Worm (Caenorhabditis elegans) whole organism, L1 larva: ENCODE results near the gene Y110A2AL.4.
"Not testable (repeated sequence)": the region's sequence is repeated elsewhere in the genome, so short reads cannot be mapped to it uniquely, and the experiment has no call there.

Source experiments
- C34B4.2 ChIP-seq: sonication (generic microtip); optimal IDR thresholded peaks from 2 replicates; lab custom pipeline; 2017; ENCODE audit warnings: mild to moderate bottlenecking, missing genetic modification characterization, missing compliant biosample characterization
- F16B12.6 ChIP-seq: fragments of 150-350 bp; optimal IDR thresholded peaks from 2 replicates; lab custom pipeline; 2014; ENCODE audit warnings: missing biosample characterization, missing genetic modification characterization
- aha-1 ChIP-seq: fragments of 150-350 bp; optimal IDR thresholded peaks from 2 replicates; lab custom pipeline; 2014; ENCODE audit warnings: missing biosample characterization, missing genetic modification characterization
- alr-1 ChIP-seq: fragments of 200-800 bp; sonication (Bioruptor generic); optimal IDR thresholded peaks from 2 replicates; lab custom pipeline; 2018; ENCODE audit warnings: borderline replicate concordance, mild to moderate bottlenecking, missing genetic modification characterization, missing compliant biosample characterization
- ama-1 ChIP-seq: fragments of 150-350 bp; optimal IDR thresholded peaks from 2 replicates; lab custom pipeline; 2014
- blmp-1 ChIP-seq: fragments of 150-350 bp; optimal IDR thresholded peaks from 2 replicates; lab custom pipeline; 2014; ENCODE audit warnings: missing biosample characterization, missing genetic modification characterization
- ceh-63 ChIP-seq: fragments of 200-800 bp; sonication (Bioruptor generic); optimal IDR thresholded peaks from 2 replicates; lab custom pipeline; 2018; ENCODE audit warnings: mild to moderate bottlenecking, missing genetic modification characterization, missing compliant biosample characterization
- ceh-8 ChIP-seq: fragments of 200-800 bp; sonication (Bioruptor generic); optimal IDR thresholded peaks from 2 replicates; lab custom pipeline; 2018; ENCODE audit warnings: mild to moderate bottlenecking, missing genetic modification characterization, moderate library complexity, missing compliant biosample characterization
- ceh-88 ChIP-seq: fragments of 200-800 bp; sonication (Bioruptor generic); IDR thresholded peaks from 2 replicates; pipeline ENCODE4 v1.3.6; 2022; ENCODE audit warnings: missing genetic modification characterization, missing compliant biosample characterization
- efl-1 ChIP-seq, 4 experiments: fragments of 150-350 bp; optimal IDR thresholded peaks in 3 of 4; peaks in 1 of 4; 1 replicate in 1 of 4; 2 replicates in 3 of 4; lab custom pipeline; 2014; ENCODE audit warnings: missing biosample characterization in 2 of 4, missing genetic modification characterization in 2 of 4, missing genetic modification reagents in 2 of 4
- efl-3 ChIP-seq: fragments of 200-800 bp; sonication (Bioruptor generic); optimal IDR thresholded peaks from 2 replicates; lab custom pipeline; 2018; ENCODE audit warnings: mild to moderate bottlenecking, missing genetic modification characterization, missing compliant biosample characterization
- egl-27 ChIP-seq, 2 experiments: fragments of 150-350 bp in 1 of 2; sonication (generic microtip); optimal IDR thresholded peaks; 3 replicates each; lab custom pipeline; 2017 to 2018; ENCODE audit warnings: missing biosample characterization in 2 of 2, missing genetic modification characterization in 2 of 2, missing genetic modification reagents in 2 of 2
- elt-2 ChIP-seq: sonication (generic microtip); optimal IDR thresholded peaks from 2 replicates; lab custom pipeline; 2016; ENCODE audit warnings: missing genetic modification characterization, mild to moderate bottlenecking, inconsistent platforms, missing compliant biosample characterization, missing genetic modification reagents
- hlh-17 ChIP-seq: fragments of 200-800 bp; sonication (Bioruptor generic); optimal IDR thresholded peaks from 2 replicates; lab custom pipeline; 2018; ENCODE audit warnings: missing genetic modification characterization, mild to moderate bottlenecking, missing compliant biosample characterization, moderate library complexity, borderline replicate concordance
- hlh-4 ChIP-seq: sonication (generic microtip); optimal IDR thresholded peaks from 2 replicates; lab custom pipeline; 2016; ENCODE audit warnings: mild to moderate bottlenecking, missing genetic modification characterization, missing compliant biosample characterization
- lin-13 ChIP-seq: fragments of 150-350 bp; optimal IDR thresholded peaks from 2 replicates; lab custom pipeline; 2014; ENCODE audit warnings: missing biosample characterization, missing genetic modification reagents, missing genetic modification characterization
- lin-39 ChIP-seq: fragments of 150-350 bp; optimal IDR thresholded peaks from 2 replicates; lab custom pipeline; 2014; ENCODE audit warnings: missing biosample characterization, missing genetic modification reagents, missing genetic modification characterization
- mab-9 ChIP-seq: fragments of 200-800 bp; sonication (Bioruptor generic); IDR thresholded peaks from 2 replicates; pipeline ENCODE4 v1.3.6; 2022; ENCODE audit warnings: missing genetic modification reagents, missing genetic modification characterization, missing compliant biosample characterization
- mef-2 ChIP-seq: fragments of 150-350 bp; optimal IDR thresholded peaks from 2 replicates; lab custom pipeline; 2014; ENCODE audit warnings: missing biosample characterization, missing genetic modification characterization
- mep-1 ChIP-seq: fragments of 150-350 bp; optimal IDR thresholded peaks from 2 replicates; lab custom pipeline; 2014; ENCODE audit warnings: missing biosample characterization, missing genetic modification characterization
- nhr-12 ChIP-seq: sonication (generic microtip); optimal IDR thresholded peaks from 2 replicates; lab custom pipeline; 2017; ENCODE audit warnings: missing biosample characterization, missing genetic modification characterization
- nhr-20 ChIP-seq: sonication (generic microtip); optimal IDR thresholded peaks from 2 replicates; lab custom pipeline; 2016; ENCODE audit warnings: mild to moderate bottlenecking, missing genetic modification characterization, missing compliant biosample characterization
- nhr-237 ChIP-seq: fragments of 150-350 bp; optimal IDR thresholded peaks from 2 replicates; lab custom pipeline; 2014; ENCODE audit warnings: missing biosample characterization, missing genetic modification characterization
- nhr-28 ChIP-seq: fragments of 150-350 bp; optimal IDR thresholded peaks from 2 replicates; lab custom pipeline; 2014; ENCODE audit warnings: missing biosample characterization, missing genetic modification characterization
- nhr-71 ChIP-seq: sonication (generic microtip); optimal IDR thresholded peaks from 2 replicates; lab custom pipeline; 2016; ENCODE audit warnings: mild to moderate bottlenecking, missing genetic modification characterization, moderate library complexity, missing compliant biosample characterization
- nhr-77 ChIP-seq: fragments of 150-350 bp; optimal IDR thresholded peaks from 2 replicates; lab custom pipeline; 2014; ENCODE audit warnings: missing biosample characterization, missing genetic modification characterization
- nhr-84 ChIP-seq: sonication (generic microtip); optimal IDR thresholded peaks from 2 replicates; lab custom pipeline; 2017; ENCODE audit warnings: missing biosample characterization, missing genetic modification characterization
- nhr-90 ChIP-seq: sonication (generic microtip); optimal IDR thresholded peaks from 2 replicates; lab custom pipeline; 2016; ENCODE audit warnings: mild to moderate bottlenecking, missing genetic modification characterization, missing compliant biosample characterization; ENCODE audit not compliant: poor library complexity
- rnt-1 ChIP-seq: sonication (generic microtip); optimal IDR thresholded peaks from 2 replicates; lab custom pipeline; 2016; ENCODE audit warnings: mild to moderate bottlenecking, missing genetic modification characterization, moderate library complexity, missing compliant biosample characterization
- skn-1 ChIP-seq: fragments of 150-350 bp; optimal IDR thresholded peaks from 2 replicates; lab custom pipeline; 2014; ENCODE audit warnings: missing biosample characterization, missing genetic modification characterization
- sox-4 ChIP-seq: sonication (generic microtip); optimal IDR thresholded peaks from 2 replicates; lab custom pipeline; 2016; ENCODE audit warnings: missing genetic modification characterization, missing compliant biosample characterization
- sptf-1 ChIP-seq: fragments of 150-350 bp; optimal IDR thresholded peaks from 2 replicates; lab custom pipeline; 2014; ENCODE audit warnings: missing biosample characterization, missing genetic modification characterization
- sup-37 ChIP-seq: fragments of 200-800 bp; sonication (Bioruptor generic); optimal IDR thresholded peaks from 2 replicates; lab custom pipeline; 2018; ENCODE audit warnings: mild to moderate bottlenecking, missing genetic modification characterization, missing compliant biosample characterization
- swsn-7 ChIP-seq: sonication (generic microtip); optimal IDR thresholded peaks from 2 replicates; lab custom pipeline; 2016; ENCODE audit warnings: missing genetic modification characterization, missing compliant biosample characterization
- tbx-2 ChIP-seq: sonication (generic microtip); optimal IDR thresholded peaks from 2 replicates; lab custom pipeline; 2016; ENCODE audit warnings: missing genetic modification characterization, missing compliant biosample characterization
- tlp-1 ChIP-seq: fragments of 150-350 bp; optimal IDR thresholded peaks from 2 replicates; lab custom pipeline; 2014; ENCODE audit warnings: missing biosample characterization, missing genetic modification characterization
- unc-30 ChIP-seq: sonication (generic microtip); optimal IDR thresholded peaks from 2 replicates; lab custom pipeline; 2017; ENCODE audit warnings: missing biosample characterization, missing genetic modification characterization
- unc-86 ChIP-seq: sonication (generic microtip); optimal IDR thresholded peaks from 2 replicates; lab custom pipeline; 2016; ENCODE audit warnings: missing genetic modification characterization, missing compliant biosample characterization
- vab-15 ChIP-seq: sonication (generic microtip); optimal IDR thresholded peaks from 2 replicates; lab custom pipeline; 2017; ENCODE audit warnings: missing genotype, mild to moderate bottlenecking, missing genetic modification characterization, missing compliant biosample characterization
- zag-1 ChIP-seq: fragments of 150-350 bp; optimal IDR thresholded peaks from 2 replicates; lab custom pipeline; 2014; ENCODE audit warnings: missing biosample characterization, missing genetic modification characterization
- zip-4 ChIP-seq: fragments of 200-800 bp; sonication (Bioruptor generic); optimal IDR thresholded peaks from 2 replicates; lab custom pipeline; 2018; ENCODE audit warnings: mild to moderate bottlenecking, missing genetic modification characterization, moderate library complexity, missing compliant biosample characterization
- ztf-11 ChIP-seq, 2 experiments: sonication (generic microtip); optimal IDR thresholded peaks; 2 replicates each; lab custom pipeline; 2016 to 2017; ENCODE audit warnings: missing genetic modification characterization in 2 of 2, missing biosample characterization in 1 of 2, missing compliant biosample characterization in 1 of 2

The Y110A2AL.4 gene

DNA sequence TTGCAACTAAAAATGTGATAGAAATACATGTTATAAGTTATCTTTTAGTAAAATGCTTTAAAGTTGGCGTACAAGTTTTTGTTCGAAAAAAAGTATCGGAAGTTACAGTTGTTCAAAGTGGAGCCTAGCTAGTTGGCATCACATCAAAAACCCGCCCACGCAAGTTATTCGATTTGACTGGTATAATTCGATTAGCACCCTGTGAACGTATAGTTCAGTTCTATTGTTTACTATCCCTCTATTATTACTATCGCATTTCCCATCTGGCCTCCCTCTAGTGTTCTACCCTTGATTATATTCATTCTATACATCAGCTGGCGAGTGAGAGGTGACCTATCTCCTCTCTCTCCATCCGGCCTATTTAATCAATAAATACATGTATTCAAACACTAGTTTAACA lies at the start of gene Y110A2AL.4:
Gene Y110A2AL.4 (plus strand): TSS at position 301 of the 400 bp plus-strand sequence.
- TF ChIP-seq lin-39 (tag; lab: Kevin White, UChicago); hlh-17; alr-1 (tag; lab: Kevin White, UChicago): not testable (repeated sequence)

DNA sequence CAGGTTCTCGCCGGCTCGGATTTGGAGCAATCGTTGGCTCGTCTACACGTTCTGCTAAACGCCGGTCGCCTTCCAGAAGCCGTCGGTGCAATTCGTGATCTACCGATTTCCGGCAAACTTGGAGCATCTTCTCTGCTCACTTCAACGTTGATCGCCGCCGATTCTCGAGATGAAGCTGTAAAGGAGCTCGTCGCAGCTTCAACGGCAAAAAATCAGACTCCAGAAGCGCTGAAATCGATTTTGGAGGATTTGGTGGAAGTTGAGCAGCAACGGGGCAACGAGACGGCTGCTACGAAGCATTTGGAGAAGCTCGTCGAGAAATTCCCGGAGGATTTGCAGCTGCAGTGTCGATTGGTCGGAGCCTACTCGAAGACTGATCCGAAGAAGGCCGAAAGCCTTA lies 47.4 kb upstream of the Y110A2AL.4 start:
- no peak for TF ChIP-seq mab-9
- TF ChIP-seq C34B4.2 (tag; lab: Kevin White, UChicago), result no peak
- no peak for TF ChIP-seq vab-15
- TF ChIP-seq nhr-84 (tag; lab: Kevin White, UChicago), result no peak
- no peak for TF ChIP-seq hlh-17
- no peak for TF ChIP-seq elt-2 (tag; lab: Kevin White, UChicago)
- TF ChIP-seq tbx-2 (tag; lab: Kevin White, UChicago), result no peak
- TF ChIP-seq mep-1, result no peak
- TF ChIP-seq zag-1 (tag; lab: Kevin White, UChicago), result no peak
- TF ChIP-seq ceh-8 (GFP tag; lab: Kevin White, UChicago), result no peak
- no peak for TF ChIP-seq zip-4 (GFP tag; lab: Kevin White, UChicago)
- no peak for TF ChIP-seq tlp-1 (tag; lab: Kevin White, UChicago)
- no peak for TF ChIP-seq hlh-4 (tag; lab: Kevin White, UChicago)
- TF ChIP-seq sox-4 (tag; lab: Kevin White, UChicago), result no peak
- TF ChIP-seq rnt-1 (tag; lab: Kevin White, UChicago), result no peak
- no peak for TF ChIP-seq lin-39 (tag; lab: Kevin White, UChicago)

DNA sequence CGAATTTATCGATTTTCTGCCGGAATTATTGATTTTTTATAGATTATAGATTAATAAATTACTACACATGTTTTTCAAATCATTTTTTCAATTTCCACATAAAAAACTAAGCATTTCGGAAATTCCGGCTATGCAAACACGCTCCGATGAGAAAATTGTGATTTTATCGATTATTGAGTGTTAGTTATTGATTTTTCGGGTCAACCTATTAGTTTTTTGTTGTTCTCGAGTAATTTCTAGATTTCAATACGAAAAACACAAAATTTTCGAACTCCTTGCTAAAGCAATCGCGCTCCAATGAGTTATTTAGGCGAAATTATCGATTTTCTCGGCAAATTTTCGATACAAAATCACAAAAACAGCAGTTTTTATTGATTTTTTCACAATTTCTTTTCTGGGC lies 43.7 kb upstream of the Y110A2AL.4 start:
- no peak for TF ChIP-seq nhr-237
- no peak for TF ChIP-seq lin-39 (tag; lab: Kevin White, UChicago)
- no peak for TF ChIP-seq lin-13 (GFP tag; lab: Kevin White, UChicago)
- no peak for TF ChIP-seq hlh-17

DNA sequence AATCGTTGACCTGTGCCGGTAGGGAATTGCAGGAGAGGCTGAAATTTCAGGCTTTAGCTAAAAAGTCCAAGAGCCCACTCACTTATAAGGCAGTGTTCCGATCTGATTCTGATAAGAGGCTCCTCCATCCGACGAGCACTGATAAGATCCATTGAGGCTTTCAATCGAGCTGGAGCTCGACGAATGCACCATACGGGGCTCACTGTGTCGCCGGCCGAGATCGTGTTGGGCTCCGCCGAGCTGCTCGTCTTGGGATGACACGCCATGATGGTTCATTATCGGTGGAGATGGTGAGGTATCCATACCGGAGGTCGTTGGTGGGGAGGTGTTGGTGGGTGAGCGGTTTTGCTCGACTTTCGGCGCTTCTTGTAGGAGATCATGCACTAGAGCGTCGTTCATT lies 42.7 kb upstream of the Y110A2AL.4 start:
- TF ChIP-seq nhr-12 (no peak), efl-1 (optimal IDR thresholded peaks at IDR 0.05; lab: Kevin White, UChicago) (no peak), efl-1 (GFP tag; optimal IDR thresholded peaks at IDR 0.05 in 1 of 2; lab: Kevin White, UChicago) (peak in 1 of 2 experiments; percentile 87)

DNA sequence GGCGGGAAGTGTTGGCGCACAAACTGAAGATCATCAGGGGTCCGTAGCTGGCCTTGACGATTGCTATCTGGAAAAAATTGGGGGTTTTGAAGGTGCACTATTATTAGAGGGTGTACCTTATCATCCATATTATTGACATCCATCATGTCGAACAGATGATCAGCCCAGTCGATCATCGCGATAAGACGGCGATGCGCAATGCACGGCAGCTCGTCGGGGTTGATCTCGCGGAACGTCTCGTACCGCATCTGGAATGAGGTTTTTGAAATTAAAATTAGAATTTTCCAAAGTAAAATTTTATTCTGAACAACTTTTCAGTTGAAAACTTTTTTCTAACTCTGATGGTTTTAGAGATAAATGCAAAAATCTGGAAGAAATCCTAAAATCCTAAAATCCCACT lies 41.2 kb upstream of the Y110A2AL.4 start:
- TF ChIP-seq skn-1, result no peak
- TF ChIP-seq nhr-77 (tag; lab: Kevin White, UChicago), result no peak
- no peak for TF ChIP-seq efl-1 (optimal IDR thresholded peaks at IDR 0.05; lab: Kevin White, UChicago)
- peak in 1 of 2 experiments; percentile 63 for TF ChIP-seq efl-1 (GFP tag; optimal IDR thresholded peaks at IDR 0.05 in 1 of 2; lab: Kevin White, UChicago)
- TF ChIP-seq ceh-88 (GFP tag; lab: Robert Waterston, UW), result no peak
- no peak for TF ChIP-seq aha-1 (tag; lab: Kevin White, UChicago)
- no peak for TF ChIP-seq mef-2 (tag; lab: Kevin White, UChicago)

DNA sequence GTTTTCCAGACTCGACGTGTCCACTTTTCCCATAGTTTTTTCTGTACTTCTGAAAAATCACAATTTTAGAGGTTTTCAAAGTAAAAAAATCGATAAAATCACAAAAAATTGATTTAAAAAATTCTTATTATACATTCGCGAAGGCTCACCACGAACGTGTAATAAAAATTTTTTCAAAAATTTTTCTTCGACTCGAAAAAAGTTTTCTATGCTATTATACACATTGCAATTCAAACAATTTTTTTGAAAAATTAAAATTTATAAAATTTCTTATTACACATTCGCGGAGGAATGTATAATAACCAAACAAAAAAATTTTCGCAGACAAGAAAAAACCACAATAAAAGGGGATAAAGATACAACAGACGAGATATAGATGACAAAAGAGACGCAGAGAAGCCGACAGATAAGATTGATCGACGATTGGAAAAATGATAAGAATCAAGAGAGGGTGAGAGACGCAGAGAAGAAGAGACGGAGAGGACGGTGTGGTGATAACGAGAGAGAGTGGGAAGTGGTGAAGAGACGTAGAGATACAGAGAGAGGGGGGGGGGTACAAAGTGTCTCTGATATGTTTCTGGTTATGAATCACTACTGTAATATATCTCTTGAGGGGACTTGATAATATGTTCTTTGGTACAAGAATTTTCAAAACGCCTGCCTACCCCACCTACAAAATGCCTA lies 38.4 kb upstream of the Y110A2AL.4 start, which contains the start of gene nhr-119:
Gene nhr-119 (minus strand): TSS at position 51 of the 684 bp plus-strand sequence.
- peak; percentile 94 for TF ChIP-seq nhr-71 (tag; lab: Kevin White, UChicago)
- TF ChIP-seq ama-1, result peak; percentile 0
- no peak for TF ChIP-seq unc-30 (tag; lab: Kevin White, UChicago)
- TF ChIP-seq nhr-77 (tag; lab: Kevin White, UChicago), result peak; percentile 27
- no peak for TF ChIP-seq ceh-63 (GFP tag; lab: Kevin White, UChicago)
- peak; percentile 52 for TF ChIP-seq mep-1
- TF ChIP-seq swsn-7, result peak; percentile 66
- TF ChIP-seq ztf-11 (tag; optimal IDR thresholded peaks at IDR 0.05; lab: Kevin White, UChicago), result no peak
- TF ChIP-seq sptf-1 (tag; lab: Kevin White, UChicago), result no peak
- TF ChIP-seq mef-2 (tag; lab: Kevin White, UChicago), result no peak
- peak; percentile 90 for TF ChIP-seq nhr-20 (tag; lab: Kevin White, UChicago)
- TF ChIP-seq alr-1 (tag; lab: Kevin White, UChicago), result no peak
- TF ChIP-seq egl-27 (tag; optimal IDR thresholded peaks at IDR 0.05; lab: Kevin White, UChicago), result no peak
- TF ChIP-seq nhr-90 (tag; lab: Kevin White, UChicago), result peak; percentile 87
- TF ChIP-seq blmp-1, result peak; percentile 69
- no peak for TF ChIP-seq efl-3
- TF ChIP-seq nhr-28 (tag; lab: Kevin White, UChicago), result no peak
- TF ChIP-seq sup-37, result no peak
- no peak for TF ChIP-seq unc-86 (tag; lab: Kevin White, UChicago)
- TF ChIP-seq F16B12.6 (tag; lab: Kevin White, UChicago), result no peak
- TF ChIP-seq nhr-84 (tag; lab: Kevin White, UChicago), result no peak
